Fruit fly (Drosophila melanogaster) whole organism, pupa: ENCODE results near the gene CG13694.

Source experiments
- CG14655 ChIP-seq: fragments of 200-800 bp; sonication (Bioruptor generic); optimal IDR thresholded peaks from 3 replicates; lab custom pipeline; 2017; ENCODE audit warnings: mild to moderate bottlenecking, missing biosample characterization, missing genetic modification reagents, missing genetic modification characterization
- EcR ChIP-seq: fragments of 200-800 bp; sonication (Bioruptor generic); optimal IDR thresholded peaks from 3 replicates; lab custom pipeline; 2019; ENCODE audit warnings: missing biosample characterization, missing genetic modification characterization, mild to moderate bottlenecking, moderate library complexity, missing genetic modification reagents
- Pif1B ChIP-seq: fragments of 200-800 bp; sonication (Bioruptor generic); optimal IDR thresholded peaks from 3 replicates; lab custom pipeline; 2016; ENCODE audit warnings: missing biosample characterization, missing genetic modification characterization

DNA sequence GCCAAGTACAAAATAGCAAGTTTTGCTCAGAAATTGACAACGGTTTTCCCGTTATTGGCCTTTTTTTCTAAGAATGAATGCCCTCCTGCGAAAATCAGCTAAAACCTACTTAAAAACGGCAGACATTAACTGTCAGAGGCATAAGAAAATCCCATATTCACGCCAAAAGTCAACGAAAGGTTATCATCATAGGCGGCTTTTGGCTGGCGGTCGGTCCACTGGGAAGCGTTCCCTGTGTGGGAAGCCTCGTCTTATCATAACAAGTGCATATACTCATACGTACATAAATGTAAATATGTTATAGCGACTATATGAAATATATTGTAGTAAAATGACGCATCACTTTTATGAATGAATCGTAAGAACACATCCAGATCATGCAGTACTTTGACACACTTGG lies 30.6 kb downstream of the CG13694 start:
- no peak for TF ChIP-seq CG14655 (GFP tag; lab: Kevin White, UChicago)
- TF ChIP-seq Pif1B (GFP tag; lab: Kevin White, UChicago) = no peak
- no peak for TF ChIP-seq EcR (GFP tag; lab: Kevin White, UChicago)
